Worm (Caenorhabditis elegans): Measurements from ENCODE around the gene rnr-1.

Gene rnr-1

DNA sequence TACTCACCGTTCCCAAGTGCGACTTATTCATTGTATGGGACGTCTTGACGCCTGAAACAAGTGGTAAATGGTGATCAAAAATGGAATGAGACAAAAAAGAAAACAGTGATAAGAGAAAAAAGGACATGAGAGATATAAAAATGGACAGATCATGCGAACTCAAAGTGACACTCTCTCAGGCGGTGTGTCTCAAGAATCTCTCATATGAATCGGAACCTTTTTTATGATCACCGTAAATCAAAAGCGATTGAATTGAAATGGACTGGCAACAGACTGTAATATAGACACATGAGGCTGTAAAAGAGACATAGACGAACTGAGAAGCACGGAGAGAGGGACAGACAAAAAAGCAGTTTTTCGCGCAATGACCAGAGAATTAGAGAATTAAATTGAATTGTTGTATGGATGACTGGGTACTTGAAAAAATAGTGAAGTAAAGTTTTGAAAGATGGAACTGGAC is 40.4 kb upstream of the rnr-1 start, which contains the start of gene clip-1:
Gene clip-1, minus strand, starts transcription at position 51 of the 460 bp plus-strand sequence.
- TF ChIP-seq dve-1 (tag; optimal IDR thresholded peaks at IDR 0.05) (no peak), ttx-3 (tag; optimal IDR thresholded peaks at IDR 0.05) (no peak), zip-5 (tag; optimal IDR thresholded peaks at IDR 0.05) (no peak), pha-4 (tag; optimal IDR thresholded peaks at IDR 0.05) (no peak), unc-55 (GFP tag; optimal IDR thresholded peaks at IDR 0.05) (no peak), gmeb-2 (tag; optimal IDR thresholded peaks at IDR 0.05) (no peak)

DNA sequence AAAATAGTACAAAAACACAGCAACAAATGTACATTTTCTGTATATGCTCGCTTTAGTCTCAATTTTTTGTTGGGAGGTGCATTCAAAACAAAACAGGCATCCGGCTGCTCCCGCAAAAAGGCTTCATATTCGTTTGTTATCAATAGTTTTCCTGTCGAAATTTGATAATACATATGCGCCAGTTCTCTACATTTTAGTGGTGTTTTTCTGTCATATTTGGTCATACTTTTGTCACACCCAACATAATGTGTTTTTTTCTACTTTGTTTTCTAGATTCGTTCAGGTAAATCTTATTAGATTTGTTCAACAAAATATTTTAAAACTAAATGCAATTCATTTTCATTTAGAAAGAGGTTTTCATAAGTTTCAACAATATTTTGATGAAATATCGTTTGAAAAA is 29.9 kb upstream of the rnr-1 start:
- TF ChIP-seq ceh-18 (tag; optimal IDR thresholded peaks at IDR 0.05) = no peak

DNA sequence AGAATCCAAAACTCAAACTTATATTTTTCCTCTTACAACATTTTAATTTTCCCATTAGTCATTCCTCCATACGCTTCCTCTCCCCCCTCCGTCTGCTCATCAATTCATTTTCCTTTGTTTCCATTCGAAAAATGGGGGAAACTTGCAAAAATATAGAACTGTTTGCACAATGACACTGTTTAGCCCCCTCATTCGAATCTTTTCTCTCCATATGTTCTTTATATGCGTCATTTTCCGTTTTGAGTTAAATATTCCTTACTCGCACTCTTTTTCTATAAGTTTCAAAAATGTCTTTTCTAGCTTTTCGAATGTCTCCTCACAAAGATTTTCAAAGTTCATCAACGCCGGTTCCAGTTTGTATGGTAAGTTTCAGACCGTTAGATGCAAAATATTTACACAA is 28.4 kb upstream of the rnr-1 start, which contains the start of gene M01A8.1:
Gene M01A8.1, plus strand, starts transcription at position 301 of the 400 bp plus-strand sequence.
- TF ChIP-seq ets-4 (tag; optimal IDR thresholded peaks at IDR 0.05) = no peak
- TF ChIP-seq fkh-10 (GFP tag; optimal IDR thresholded peaks at IDR 0.05) = no peak

DNA sequence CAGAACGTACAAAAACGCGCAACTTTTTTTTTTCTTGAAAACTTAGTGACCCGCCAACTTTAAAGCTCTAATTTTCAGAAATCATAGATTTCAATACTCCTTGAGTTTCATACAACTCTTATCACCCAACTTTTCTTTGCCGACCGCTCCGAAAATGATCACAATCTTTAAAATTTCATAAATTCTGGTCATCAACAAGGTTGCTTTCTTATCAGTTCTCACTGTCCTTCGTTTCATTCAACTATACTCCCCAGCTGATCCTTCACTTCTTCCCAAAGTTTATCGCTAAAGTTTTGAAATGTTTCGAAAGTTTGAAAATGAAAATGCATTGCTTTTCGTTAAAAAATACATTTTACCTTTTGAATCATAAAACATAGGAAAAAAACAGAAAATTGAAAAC is 27.2 kb upstream of the rnr-1 start:
- TF ChIP-seq hlh-8 (tag; optimal IDR thresholded peaks at IDR 0.05) = no peak
- TF ChIP-seq unc-3 (GFP tag; conservative IDR thresholded peaks at IDR 0.05) = no peak
- TF ChIP-seq unc-3 (tag; optimal IDR thresholded peaks at IDR 0.05) = no peak
- no peak for TF ChIP-seq C38D4.7 (GFP tag; optimal IDR thresholded peaks at IDR 0.05)
- TF ChIP-seq rnt-1 (tag; optimal IDR thresholded peaks at IDR 0.05) = no peak
- TF ChIP-seq hlh-13 (GFP tag; optimal IDR thresholded peaks at IDR 0.05) = no peak
- no peak for TF ChIP-seq ceh-22 (tag; optimal IDR thresholded peaks at IDR 0.05)
- TF ChIP-seq nhr-232 (tag; optimal IDR thresholded peaks at IDR 0.05) = no peak
- TF ChIP-seq syd-9 (tag; optimal IDR thresholded peaks at IDR 0.05) = no peak
- no peak for TF ChIP-seq ceh-2 (tag; optimal IDR thresholded peaks at IDR 0.05)
- no peak for TF ChIP-seq elt-4 (tag; optimal IDR thresholded peaks at IDR 0.05)

DNA sequence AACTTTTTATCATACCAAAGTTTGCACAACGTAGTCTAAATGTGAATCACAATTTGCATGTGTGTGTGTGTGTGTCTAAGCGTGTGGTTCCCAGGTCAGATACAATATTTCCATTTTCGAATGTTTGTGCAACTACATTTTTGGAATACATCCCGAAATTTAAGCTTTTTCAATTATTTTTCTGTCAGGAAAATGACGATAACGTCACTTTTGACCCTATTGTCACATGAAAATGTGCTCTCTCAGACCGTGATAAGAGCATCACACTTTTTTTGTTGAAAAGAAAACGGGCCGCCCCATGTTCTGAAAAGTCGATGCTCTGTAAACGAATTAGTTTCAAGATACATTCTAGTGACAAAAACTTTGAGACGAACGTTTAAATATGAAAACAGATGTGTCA is 26.4 kb upstream of the rnr-1 start:
- TF ChIP-seq gmeb-2 (tag; optimal IDR thresholded peaks at IDR 0.05) (no peak), pax-1 (tag; optimal IDR thresholded peaks at IDR 0.05) (no peak)

DNA sequence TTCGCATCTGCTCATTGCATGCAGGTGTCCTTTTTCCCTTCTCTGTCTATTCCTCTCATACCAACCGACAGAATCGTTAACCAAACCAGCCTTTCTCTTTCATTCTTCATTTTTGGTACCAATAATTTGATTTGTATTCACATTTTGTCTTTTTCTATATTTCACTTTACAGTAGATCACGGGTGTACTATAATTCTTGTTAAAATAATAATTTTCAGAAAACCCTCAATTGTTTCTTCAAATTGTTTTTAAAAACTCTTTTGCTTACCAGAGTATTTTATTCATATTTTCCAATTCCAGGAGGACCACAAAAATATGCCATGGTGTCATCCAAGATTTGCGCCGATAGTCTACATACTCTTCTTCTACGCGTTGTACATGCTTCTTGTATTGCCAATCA is 22.1 kb upstream of the rnr-1 start, which contains the start of gene T02C1.2:
Gene T02C1.2, plus strand, starts transcription at position 301 of the 400 bp plus-strand sequence.
- TF ChIP-seq elt-4 (tag; optimal IDR thresholded peaks at IDR 0.05) = no peak
- no peak for TF ChIP-seq madf-2 (tag; optimal IDR thresholded peaks at IDR 0.05)
- no peak for TF ChIP-seq pqm-1 (tag; optimal IDR thresholded peaks at IDR 0.05)
- no peak for TF ChIP-seq lim-6 (tag; optimal IDR thresholded peaks at IDR 0.05)

DNA sequence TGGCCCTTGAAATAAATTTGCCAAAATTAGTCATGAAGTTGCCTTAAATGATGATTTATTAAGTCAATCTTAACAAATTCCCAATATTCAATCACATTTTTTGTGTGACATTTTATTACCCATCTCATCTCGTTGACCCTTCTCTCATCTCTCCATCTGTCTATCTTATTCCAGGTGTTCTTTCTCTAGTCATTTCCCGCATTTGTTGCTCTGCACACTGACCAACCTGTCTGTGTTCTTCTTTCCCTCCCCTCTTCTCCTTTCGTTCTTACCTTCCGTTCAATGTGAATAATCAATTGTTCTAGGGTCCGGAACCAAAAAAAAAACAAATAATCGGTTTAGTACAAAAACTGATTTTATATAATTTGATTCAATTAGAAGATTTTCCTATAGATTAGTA is 18.6 kb upstream of the rnr-1 start, which contains the start of gene T02C1.1:
Gene T02C1.1, plus strand, starts transcription at position 305 of the 400 bp plus-strand sequence.
- no peak for TF ChIP-seq nfya-1 (tag; optimal IDR thresholded peaks at IDR 0.05)
- no peak for TF ChIP-seq F13H6.1 (tag; optimal IDR thresholded peaks at IDR 0.05)
- no peak for TF ChIP-seq elt-4 (tag; optimal IDR thresholded peaks at IDR 0.05)
- TF ChIP-seq ahr-1 (tag; optimal IDR thresholded peaks at IDR 0.05) = no peak
- no peak for TF ChIP-seq ceh-6 (GFP tag; optimal IDR thresholded peaks at IDR 0.05)
- TF ChIP-seq mec-3 (tag; optimal IDR thresholded peaks at IDR 0.05; ENCODE audit: borderline replicate concordance) = no peak
- no peak for TF ChIP-seq ceh-9 (tag; optimal IDR thresholded peaks at IDR 0.05)
- TF ChIP-seq unc-42 (tag; optimal IDR thresholded peaks at IDR 0.05) = no peak

Data from whole organism, late embryonic.